Worm (Caenorhabditis elegans) whole organism, L1 larva: ENCODE data around the gene ugt-47.

Source experiments
- C34B4.2 ChIP-seq: sonication (generic microtip); optimal IDR thresholded peaks from 2 replicates; lab custom pipeline; 2017; ENCODE audit warnings: mild to moderate bottlenecking, missing genetic modification characterization, missing compliant biosample characterization
- ama-1 ChIP-seq: fragments of 150-350 bp; optimal IDR thresholded peaks from 2 replicates; lab custom pipeline; 2014
- ceh-82 ChIP-seq, 3 experiments: fragments of 150-350 bp in 1 of 3; sonication (generic microtip) in 2 of 3; optimal IDR thresholded peaks; 2 replicates each; lab custom pipeline; 2014 to 2017; ENCODE audit warnings: missing biosample characterization in 3 of 3, missing genetic modification characterization in 3 of 3
- jun-1 ChIP-seq: fragments of 150-350 bp; optimal IDR thresholded peaks from 2 replicates; lab custom pipeline; 2014; ENCODE audit warnings: missing biosample characterization, missing genetic modification reagents, missing genetic modification characterization
- unc-30 ChIP-seq: sonication (generic microtip); optimal IDR thresholded peaks from 2 replicates; lab custom pipeline; 2017; ENCODE audit warnings: missing biosample characterization, missing genetic modification characterization
- unc-62 ChIP-seq: fragments of 150-350 bp; optimal IDR thresholded peaks from 2 replicates; lab custom pipeline; 2014; ENCODE audit warnings: missing biosample characterization, missing genetic modification reagents, missing genetic modification characterization

DNA sequence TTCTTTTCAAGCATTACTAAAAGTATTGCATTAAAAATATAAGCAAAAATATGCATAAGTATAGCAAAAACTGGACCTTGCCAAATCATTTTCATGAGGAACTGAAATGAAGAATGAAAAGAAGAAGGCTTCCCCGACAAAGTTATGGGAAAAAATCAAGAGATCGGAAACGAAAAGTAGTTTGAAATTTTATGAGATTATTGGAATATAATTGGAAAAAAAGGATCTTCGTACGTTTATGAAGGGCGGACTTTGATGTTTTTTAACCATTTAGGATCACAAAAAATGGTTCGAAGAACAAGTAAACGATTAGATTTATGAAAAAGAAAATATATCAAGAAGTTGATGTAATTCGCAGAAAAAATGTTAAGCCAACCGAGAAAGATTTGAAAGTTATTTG, 22.5 kb upstream of the ugt-47 start, which contains the start of gene srxa-18:
- TF ChIP-seq ama-1 (no peak), unc-30 (tag; lab: Kevin White, UChicago) (no peak), ceh-82 (tag; optimal IDR thresholded peaks at IDR 0.05; lab: Kevin White, UChicago) (no peak), unc-62 (GFP tag; lab: Kevin White, UChicago) (no peak), C34B4.2 (no peak), jun-1 (tag; lab: Kevin White, UChicago) (no peak)
